Worm (Caenorhabditis elegans) whole organism, L2 larva: Measurements from ENCODE around the gene C04G2.10.

Source experiments
- ceh-82 ChIP-seq: fragments of 150-350 bp; optimal IDR thresholded peaks from 2 replicates; lab custom pipeline; 2014; ENCODE audit warnings: missing biosample characterization, missing genetic modification characterization
- nhr-12 ChIP-seq: fragments of 150-350 bp; optimal IDR thresholded peaks from 2 replicates; lab custom pipeline; 2014; ENCODE audit warnings: missing biosample characterization, missing genetic modification characterization
- ztf-4 ChIP-seq: fragments of 150-350 bp; optimal IDR thresholded peaks from 2 replicates; lab custom pipeline; 2014; ENCODE audit warnings: missing biosample characterization, missing genetic modification characterization

ce11 chrIV:10072527-10072926 is 42.7 kb upstream of the C04G2.10 start, which contains the start of gene W01B6.3:
- TF ChIP-seq ceh-82 (tag; lab: Kevin White, UChicago) (no peak), ztf-4 (tag; lab: Kevin White, UChicago) (no peak), nhr-12 (tag; lab: Kevin White, UChicago) (no peak)
